Worm (Caenorhabditis elegans) whole organism, young adult: ENCODE data around the gene gcy-25.

ENCODE experiments used
- athp-1 ChIP-seq: sonication (generic microtip); optimal IDR thresholded peaks from 2 replicates; lab custom pipeline; 2017; ENCODE audit warnings: mild to moderate bottlenecking, missing genetic modification characterization, missing compliant biosample characterization
- ztf-25 ChIP-seq: fragments of 200-800 bp; sonication (Bioruptor generic); IDR thresholded peaks from 2 replicates; pipeline ENCODE4 v1.3.6; 2022; ENCODE audit warnings: missing genetic modification reagents, missing genetic modification characterization, missing compliant biosample characterization

- no peak for TF ChIP-seq athp-1 (tag; lab: Kevin White, UChicago)
- no peak for TF ChIP-seq ztf-25 (GFP tag; lab: Robert Waterston, UW)
Observed at ce11 chrIV:15930694-15931093, 58.0 kb downstream of the gcy-25 start.
